Worm (Caenorhabditis elegans): ENCODE measurements around the gene Y62H9A.5.

DNA sequence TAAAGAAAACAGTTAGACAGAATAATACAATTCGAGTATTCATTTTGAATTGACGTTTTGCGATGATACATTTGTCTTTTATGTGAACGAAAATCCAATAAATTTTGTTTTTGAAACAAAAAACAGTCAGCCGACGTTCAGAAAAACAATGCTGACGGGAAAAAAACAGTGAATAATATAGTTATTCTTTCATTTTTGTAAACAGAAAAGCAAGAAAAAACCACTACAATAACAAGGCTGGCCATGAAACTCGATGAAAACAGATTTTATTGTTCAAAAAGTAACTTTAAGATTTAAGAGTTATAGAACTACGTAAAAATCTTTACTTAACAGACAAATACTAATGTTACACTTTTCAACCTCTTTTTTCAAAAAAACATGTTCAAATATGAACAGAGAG lies 32.6 kb downstream of the Y62H9A.5 start, which contains the start of gene F54F7.3:
- no peak for TF ChIP-seq unc-62 (GFP tag; optimal IDR thresholded peaks at IDR 0.05)
- TF ChIP-seq nhr-12 (tag; optimal IDR thresholded peaks at IDR 0.05), result no peak
- TF ChIP-seq nhr-237 (tag; optimal IDR thresholded peaks at IDR 0.05), result no peak
- TF ChIP-seq ztf-11 (tag; optimal IDR thresholded peaks at IDR 0.05), result no peak
- no peak for TF ChIP-seq ces-1 (GFP tag; optimal IDR thresholded peaks at IDR 0.05)
- no peak for TF ChIP-seq unc-39 (tag; optimal IDR thresholded peaks at IDR 0.05)
- no peak for TF ChIP-seq elt-1 (tag; optimal IDR thresholded peaks at IDR 0.05; ENCODE audit: borderline replicate concordance, insufficient read depth)

All from whole organism, mixed stage, embryonic.